Fruit fly (Drosophila melanogaster): ENCODE data around the gene CG5177.

Gene CG5177

dm6 chr2L:7411947-7412621, 7.1 kb downstream of the CG5177 start, which contains the start of gene chm (continued):
- TF ChIP-seq Trl (optimal IDR thresholded peaks at IDR 0.05) = no peak
- peak; percentile 26 for TF ChIP-seq Trl (GFP tag; optimal IDR thresholded peaks at IDR 0.05)
- TF ChIP-seq CG11504 (tag; optimal IDR thresholded peaks at IDR 0.05) = peak; percentile 52
- peak; percentile 88 for TF ChIP-seq gfzf (GFP tag; optimal IDR thresholded peaks at IDR 0.05)
- TF ChIP-seq CG14441 (GFP tag; IDR thresholded peaks at IDR 0.05) = 0 out of 2 replicates have a peak, but pooled peaks have one; percentile 13
- peak; percentile 58; the same call in 1 of the 3 replicates for TF ChIP-seq jigr1 (GFP tag; IDR thresholded peaks at IDR 0.05)
- TF ChIP-seq pzg (GFP tag; optimal IDR thresholded peaks at IDR 0.05) = peak; percentile 80
- TF ChIP-seq Bgb (GFP tag; IDR thresholded peaks at IDR 0.05; ENCODE audit: partially characterized antibody) = peak; percentile 86
- peak; percentile 18 for TF ChIP-seq luna (GFP tag; optimal IDR thresholded peaks at IDR 0.05)
- TF ChIP-seq nerfin-1 (tag; optimal IDR thresholded peaks at IDR 0.05) = peak; percentile 66
- peak; percentile 84 for TF ChIP-seq CG14860 (GFP tag; IDR thresholded peaks at IDR 0.05; ENCODE audit: partially characterized antibody)
- TF ChIP-seq twi (tag; optimal IDR thresholded peaks at IDR 0.05) = no peak
- peak; percentile 28 for TF ChIP-seq CG13296 (GFP tag; optimal IDR thresholded peaks at IDR 0.05)
- TF ChIP-seq CG4617 (GFP tag; optimal IDR thresholded peaks at IDR 0.05; ENCODE audit: borderline replicate concordance) = peak; percentile 69
- peak; percentile 39 for TF ChIP-seq CG12769 (tag; optimal IDR thresholded peaks at IDR 0.05)
- TF ChIP-seq sens (GFP tag) = peak; percentile 81
- TF ChIP-seq BEAF-32 (GFP tag; optimal IDR thresholded peaks at IDR 0.05) = peak; percentile 89
- peak; percentile 93 for TF ChIP-seq CG13287 (GFP tag; IDR thresholded peaks at IDR 0.05; ENCODE audit: partially characterized antibody)
- peak; percentile 4 for TF ChIP-seq fu2 (GFP tag; optimal IDR thresholded peaks at IDR 0.05)
- peak; percentile 79 for TF ChIP-seq CG2129 (GFP tag; IDR thresholded peaks at IDR 0.05; ENCODE audit: partially characterized antibody)
- TF ChIP-seq E2f2 (GFP tag; IDR thresholded peaks at IDR 0.05) = peak; percentile 54
- TF ChIP-seq CG32532 (GFP tag; IDR thresholded peaks at IDR 0.05) = peak; percentile 54
- 0 out of 2 replicates have a peak, but pooled peaks have one; percentile 24 for TF ChIP-seq CG14014 (GFP tag; IDR thresholded peaks at IDR 0.05)
- TF ChIP-seq HLH54F (GFP tag; optimal IDR thresholded peaks at IDR 0.05) = peak; percentile 54
- TF ChIP-seq CG6254 (GFP tag; optimal IDR thresholded peaks at IDR 0.05) = no peak
- TF ChIP-seq CG14050 (GFP tag; IDR thresholded peaks at IDR 0.05) = no peak
- no peak for TF ChIP-seq prd (optimal IDR thresholded peaks at IDR 0.05)
- peak; percentile 40; the same call in 2 of the 3 replicates for TF ChIP-seq prd (GFP tag; IDR thresholded peaks at IDR 0.05)
- no peak for TF ChIP-seq sc (optimal IDR thresholded peaks at IDR 0.05)
- TF ChIP-seq sc (GFP tag; optimal IDR thresholded peaks at IDR 0.05) = no peak
- peak; percentile 3 for TF ChIP-seq shn (GFP tag; optimal IDR thresholded peaks at IDR 0.05)
- peak; percentile 81 for TF ChIP-seq vnd (GFP tag; IDR thresholded peaks at IDR 0.05; ENCODE audit: partially characterized antibody)
- TF ChIP-seq CG17361 (GFP tag; IDR thresholded peaks at IDR 0.05) = 0 out of 3 replicates have a peak, but pooled peaks have one; percentile 34
- TF ChIP-seq ERR (GFP tag; optimal IDR thresholded peaks at IDR 0.05) = no peak
- TF ChIP-seq Hand (GFP tag; optimal IDR thresholded peaks at IDR 0.05) = no peak
- TF ChIP-seq ci (GFP tag; IDR thresholded peaks at IDR 0.05) = no peak
- TF ChIP-seq Sin3A (optimal IDR thresholded peaks at IDR 0.05) = peak; percentile 49
- peak; percentile 16 for TF ChIP-seq Atf-2 (GFP tag; optimal IDR thresholded peaks at IDR 0.05)
- peak; percentile 57 for TF ChIP-seq CG30403 (GFP tag; optimal IDR thresholded peaks at IDR 0.05)
- TF ChIP-seq Dref (GFP tag; IDR thresholded peaks at IDR 0.05) = peak; percentile 56
- peak; percentile 92 for TF ChIP-seq amos (GFP tag; IDR thresholded peaks at IDR 0.05; ENCODE audit: partially characterized antibody)
- TF ChIP-seq Six4 (GFP tag; optimal IDR thresholded peaks at IDR 0.05) = no peak
- TF ChIP-seq Xbp1 (GFP tag; optimal IDR thresholded peaks at IDR 0.05) = peak; percentile 49
- TF ChIP-seq gt (GFP tag; IDR thresholded peaks at IDR 0.05) = no peak
- TF ChIP-seq YL-1 (GFP tag; optimal IDR thresholded peaks at IDR 0.05) = peak; percentile 27
- TF ChIP-seq CG10267 (tag; optimal IDR thresholded peaks at IDR 0.05) = peak; percentile 41
- TF ChIP-seq CkIIα-i1 (GFP tag; IDR thresholded peaks at IDR 0.05) = no peak
- TF ChIP-seq CG30020 (tag; optimal IDR thresholded peaks at IDR 0.05) = peak; percentile 55
- peak; percentile 85 for TF ChIP-seq zen2 (GFP tag; IDR thresholded peaks at IDR 0.05; ENCODE audit: partially characterized antibody)
- peak; percentile 6 for TF ChIP-seq Mad (GFP tag; optimal IDR thresholded peaks at IDR 0.05)

All from whole organism, embryonic.